Fruit fly (Drosophila melanogaster): ENCODE results near the gene CG33325.

The CG33325 gene

dm6 chr3R:8712722-8713131, 32.9 kb upstream of the CG33325 start, which contains the start of gene CG8112:
TSS of gene CG8112 (plus strand) at chr3R:8712933.
- TF ChIP-seq CG4496 (GFP tag; IDR thresholded peaks at IDR 0.05) (peak; percentile 12; the same call in 1 of the 3 replicates), gl (tag; optimal IDR thresholded peaks at IDR 0.05) (no peak), EcR (GFP tag; optimal IDR thresholded peaks at IDR 0.05) (no peak), CG12605 (GFP tag; IDR thresholded peaks at IDR 0.05) (0 out of 2 replicates have a peak, but pooled peaks have one; percentile 9), CG10348 (GFP tag; IDR thresholded peaks at IDR 0.05) (no peak), CG32121 (GFP tag; IDR thresholded peaks at IDR 0.05) (no peak), CG13204 (GFP tag; optimal IDR thresholded peaks at IDR 0.05) (no peak), Pif1A (GFP tag; optimal IDR thresholded peaks at IDR 0.05) (no peak), CG14655 (GFP tag; optimal IDR thresholded peaks at IDR 0.05) (no peak), CG9948 (tag; optimal IDR thresholded peaks at IDR 0.05) (no peak), fd96Ca (GFP tag; IDR thresholded peaks at IDR 0.05) (no peak), CG34367 (tag; optimal IDR thresholded peaks at IDR 0.05) (no peak), Pif1B (GFP tag; optimal IDR thresholded peaks at IDR 0.05) (peak; percentile 38), CG17806 (tag; optimal IDR thresholded peaks at IDR 0.05) (peak; percentile 5), rn (GFP tag; IDR thresholded peaks at IDR 0.05) (no peak), CG8159 (tag; optimal IDR thresholded peaks at IDR 0.05) (peak; percentile 23), Ets98B (GFP tag; IDR thresholded peaks at IDR 0.05) (peak; percentile 20; the same call in 1 of the 2 replicates), CG8301 (tag; optimal IDR thresholded peaks at IDR 0.05) (no peak), D1 (tag; optimal IDR thresholded peaks at IDR 0.05) (no peak), Snoo (tag; optimal IDR thresholded peaks at IDR 0.05) (peak; percentile 30), CG15710 (tag; optimal IDR thresholded peaks at IDR 0.05) (peak; percentile 25)

- TF ChIP-seq CG8301 (tag; optimal IDR thresholded peaks at IDR 0.05) (no peak), CG14655 (GFP tag; optimal IDR thresholded peaks at IDR 0.05) (peak; percentile 19), CG4496 (GFP tag; IDR thresholded peaks at IDR 0.05) (peak; percentile 28; the same call in 1 of the 3 replicates), CG8159 (tag; optimal IDR thresholded peaks at IDR 0.05) (peak; percentile 14), CG32121 (GFP tag; IDR thresholded peaks at IDR 0.05) (peak; percentile 50), Pif1B (GFP tag; optimal IDR thresholded peaks at IDR 0.05) (no peak), CG17806 (tag; optimal IDR thresholded peaks at IDR 0.05) (no peak), Ets98B (GFP tag; IDR thresholded peaks at IDR 0.05) (peak; percentile 59), CG15710 (tag; optimal IDR thresholded peaks at IDR 0.05) (no peak), EcR (GFP tag; optimal IDR thresholded peaks at IDR 0.05) (peak; percentile 95), gl (tag; optimal IDR thresholded peaks at IDR 0.05) (no peak), D1 (tag; optimal IDR thresholded peaks at IDR 0.05) (no peak), fd96Ca (GFP tag; IDR thresholded peaks at IDR 0.05) (peak; percentile 45; the same call in 1 of the 3 replicates)
Measured at dm6 chr3R:8711890-8712449, 32.1 kb upstream of the CG33325 start.

dm6 chr3R:8707166-8707565, 27.3 kb upstream of the CG33325 start:
- TF ChIP-seq CG8159 (tag; optimal IDR thresholded peaks at IDR 0.05) (peak; percentile 12), CG34367 (tag; optimal IDR thresholded peaks at IDR 0.05) (no peak)

dm6 chr3R:8705323-8706097, 25.7 kb upstream of the CG33325 start:
- peak; percentile 33 for TF ChIP-seq Pif1A (GFP tag; optimal IDR thresholded peaks at IDR 0.05)
- no peak for TF ChIP-seq CG4496 (GFP tag; IDR thresholded peaks at IDR 0.05)
- TF ChIP-seq CG8159 (tag; optimal IDR thresholded peaks at IDR 0.05) = peak; percentile 53
- TF ChIP-seq CG17806 (tag; optimal IDR thresholded peaks at IDR 0.05) = no peak
- TF ChIP-seq Pif1B (GFP tag; optimal IDR thresholded peaks at IDR 0.05) = peak; percentile 13
- TF ChIP-seq Ets98B (GFP tag; IDR thresholded peaks at IDR 0.05) = no peak
- TF ChIP-seq gl (tag; optimal IDR thresholded peaks at IDR 0.05) = peak; percentile 78
- TF ChIP-seq CG9948 (tag; optimal IDR thresholded peaks at IDR 0.05) = no peak
- TF ChIP-seq fd96Ca (GFP tag; IDR thresholded peaks at IDR 0.05) = no peak
- TF ChIP-seq CG15710 (tag; optimal IDR thresholded peaks at IDR 0.05) = no peak
- peak; percentile 57; the same call in 1 of the 2 replicates for TF ChIP-seq CG12605 (GFP tag; IDR thresholded peaks at IDR 0.05)
- no peak for TF ChIP-seq CG8301 (tag; optimal IDR thresholded peaks at IDR 0.05)
- TF ChIP-seq CG34367 (tag; optimal IDR thresholded peaks at IDR 0.05) = peak; percentile 36
- no peak for TF ChIP-seq CG10348 (GFP tag; IDR thresholded peaks at IDR 0.05)
- TF ChIP-seq Snoo (tag; optimal IDR thresholded peaks at IDR 0.05) = no peak
- no peak for TF ChIP-seq rn (GFP tag; IDR thresholded peaks at IDR 0.05)
- peak; percentile 38 for TF ChIP-seq CG14655 (GFP tag; optimal IDR thresholded peaks at IDR 0.05)
- TF ChIP-seq EcR (GFP tag; optimal IDR thresholded peaks at IDR 0.05) = no peak
- no peak for TF ChIP-seq CG32121 (GFP tag; IDR thresholded peaks at IDR 0.05)
- TF ChIP-seq CG13204 (GFP tag; optimal IDR thresholded peaks at IDR 0.05) = peak; percentile 30
- TF ChIP-seq D1 (tag; optimal IDR thresholded peaks at IDR 0.05) = no peak

- TF ChIP-seq CG15710 (tag; optimal IDR thresholded peaks at IDR 0.05) (no peak), CG14655 (GFP tag; optimal IDR thresholded peaks at IDR 0.05) (no peak), CG8301 (tag; optimal IDR thresholded peaks at IDR 0.05) (no peak), CG10348 (GFP tag; IDR thresholded peaks at IDR 0.05) (no peak), D1 (tag; optimal IDR thresholded peaks at IDR 0.05) (no peak), CG9948 (tag; optimal IDR thresholded peaks at IDR 0.05) (no peak), Pif1B (GFP tag; optimal IDR thresholded peaks at IDR 0.05) (no peak), EcR (GFP tag; optimal IDR thresholded peaks at IDR 0.05) (no peak), Snoo (tag; optimal IDR thresholded peaks at IDR 0.05) (no peak), CG13204 (GFP tag; optimal IDR thresholded peaks at IDR 0.05) (no peak), CG4496 (GFP tag; IDR thresholded peaks at IDR 0.05) (no peak), CG32121 (GFP tag; IDR thresholded peaks at IDR 0.05) (no peak), CG8159 (tag; optimal IDR thresholded peaks at IDR 0.05) (no peak), CG17806 (tag; optimal IDR thresholded peaks at IDR 0.05) (no peak), CG34367 (tag; optimal IDR thresholded peaks at IDR 0.05) (no peak), Ets98B (GFP tag; IDR thresholded peaks at IDR 0.05) (no peak), rn (GFP tag; IDR thresholded peaks at IDR 0.05) (no peak), CG12605 (GFP tag; IDR thresholded peaks at IDR 0.05) (no peak)
Measured at dm6 chr3R:8704669-8705068, 24.8 kb upstream of the CG33325 start.

Measured in whole organism, pupa.